Worm (Caenorhabditis elegans) whole organism, early embryonic: ENCODE results near the gene cdkl-1.

Experiments
- aly-1 ChIP-seq: sonication (generic microtip); optimal IDR thresholded peaks from 2 replicates; lab custom pipeline; 2016; ENCODE audit warnings: missing genetic modification characterization, missing compliant biosample characterization
- ama-1 ChIP-seq: fragments of 150-350 bp; optimal IDR thresholded peaks from 2 replicates; lab custom pipeline; 2014
- ceh-13 ChIP-seq: fragments of 200-800 bp; sonication (Bioruptor generic); optimal IDR thresholded peaks from 2 replicates; lab custom pipeline; 2018; ENCODE audit warnings: mild to moderate bottlenecking, missing genetic modification characterization, missing compliant biosample characterization
- ceh-36 ChIP-seq: sonication (generic microtip); optimal IDR thresholded peaks from 2 replicates; lab custom pipeline; 2016; ENCODE audit warnings: missing genetic modification characterization, inconsistent platforms, missing compliant biosample characterization
- sea-1 ChIP-seq: fragments of 200-800 bp; sonication (Bioruptor generic); conservative IDR thresholded peaks from 2 replicates; pipeline ENCODE4 v1.3.6; 2022; ENCODE audit warnings: missing genetic modification characterization, missing compliant biosample characterization

DNA sequence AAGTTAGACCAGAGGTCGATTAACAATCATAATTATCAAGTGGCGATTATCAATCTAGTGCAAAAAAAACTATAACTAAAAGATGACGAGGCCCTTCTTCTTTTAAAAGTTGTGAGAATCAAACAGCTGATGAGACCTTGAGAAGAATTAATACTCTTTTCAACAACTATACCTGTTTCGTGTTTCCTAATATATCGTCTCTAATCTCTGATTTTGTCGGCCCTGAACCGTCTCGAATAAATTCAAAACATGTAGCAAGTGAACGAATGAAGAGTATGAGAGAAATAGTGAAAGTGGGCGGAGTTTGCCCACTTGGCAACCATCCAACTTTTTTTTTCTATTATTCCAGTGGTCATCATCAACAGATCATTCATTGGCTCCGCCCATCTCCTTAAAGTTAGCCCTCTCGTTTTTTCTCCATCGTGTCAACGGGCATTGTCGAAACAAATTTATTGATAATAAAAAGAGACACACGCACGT is 11.1 kb upstream of the cdkl-1 start, which contains the start of gene Y42A5A.1:
- TF ChIP-seq ceh-36 (tag; lab: Kevin White, UChicago): no peak
- no peak for TF ChIP-seq ceh-13 (GFP tag; lab: Kevin White, UChicago)
- TF ChIP-seq aly-1 (tag; lab: Kevin White, UChicago): no peak
- TF ChIP-seq ama-1: no peak
- no peak for TF ChIP-seq sea-1 (GFP tag; lab: Robert Waterston, UW)
